Worm (Caenorhabditis elegans): ENCODE measurements around the gene cul-4.

The cul-4 gene

ce11 chrII:7301670-7302151 is at the start of gene cul-4:
Gene cul-4 (plus strand): TSS chrII:7302101.
- TF ChIP-seq zag-1 (tag; optimal IDR thresholded peaks at IDR 0.05) (no peak), unc-39 (tag; optimal IDR thresholded peaks at IDR 0.05) (no peak), blmp-1 (tag; optimal IDR thresholded peaks at IDR 0.05; ENCODE audit: insufficient read depth) (peak; percentile 27), C34F6.9 (tag; optimal IDR thresholded peaks at IDR 0.05) (peak; percentile 81), nhr-23 (tag; optimal IDR thresholded peaks at IDR 0.05) (no peak), ceh-82 (tag; optimal IDR thresholded peaks at IDR 0.05) (no peak), dmd-4 (tag; optimal IDR thresholded peaks at IDR 0.05) (no peak), lin-39 (tag; optimal IDR thresholded peaks at IDR 0.05) (no peak), nhr-77 (tag; optimal IDR thresholded peaks at IDR 0.05) (no peak), unc-62 (GFP tag; optimal IDR thresholded peaks at IDR 0.05) (no peak), sem-4 (tag; optimal IDR thresholded peaks at IDR 0.05) (no peak), ZK546.5 (tag; optimal IDR thresholded peaks at IDR 0.05) (no peak), snpc-4 (tag; optimal IDR thresholded peaks at IDR 0.05) (no peak), crh-2 (tag; optimal IDR thresholded peaks at IDR 0.05) (no peak), gmeb-1 (tag; optimal IDR thresholded peaks at IDR 0.05) (peak; percentile 79), ztf-4 (tag; optimal IDR thresholded peaks at IDR 0.05) (no peak), nhr-129 (tag; optimal IDR thresholded peaks at IDR 0.05) (peak; percentile 31), sma-3 (GFP tag; optimal IDR thresholded peaks at IDR 0.05) (peak; percentile 71), fos-1 (tag; optimal IDR thresholded peaks at IDR 0.05) (no peak), nhr-237 (tag; optimal IDR thresholded peaks at IDR 0.05) (no peak), ama-1 (optimal IDR thresholded peaks at IDR 0.05) (no peak), egl-27 (tag; optimal IDR thresholded peaks at IDR 0.05) (no peak), mdl-1 (tag; optimal IDR thresholded peaks at IDR 0.05) (no peak), Y55F3AM.14 (GFP tag; optimal IDR thresholded peaks at IDR 0.05) (no peak), peb-1 (tag; optimal IDR thresholded peaks at IDR 0.05) (no peak), F13H6.1 (tag; optimal IDR thresholded peaks at IDR 0.05) (no peak), R02D3.7 (tag; optimal IDR thresholded peaks at IDR 0.05) (peak; percentile 26), mbf-1 (tag; optimal IDR thresholded peaks at IDR 0.05) (no peak), aly-2 (tag; optimal IDR thresholded peaks at IDR 0.05) (no peak), lin-11 (tag; optimal IDR thresholded peaks at IDR 0.05) (no peak), lin-13 (GFP tag; optimal IDR thresholded peaks at IDR 0.05) (no peak), nhr-25 (tag; optimal IDR thresholded peaks at IDR 0.05) (no peak), ztf-1 (GFP tag; conservative IDR thresholded peaks at IDR 0.05) (no peak), elt-3 (tag; optimal IDR thresholded peaks at IDR 0.05) (no peak), nhr-12 (tag; optimal IDR thresholded peaks at IDR 0.05) (no peak), alr-1 (tag; optimal IDR thresholded peaks at IDR 0.05) (no peak), unc-55 (GFP tag; optimal IDR thresholded peaks at IDR 0.05) (no peak), ztf-11 (tag; optimal IDR thresholded peaks at IDR 0.05) (no peak), skn-1 (tag; optimal IDR thresholded peaks at IDR 0.05) (no peak), lsy-2 (tag; optimal IDR thresholded peaks at IDR 0.05) (peak in 1 of 2 experiments; percentile 74), nhr-6 (tag; optimal IDR thresholded peaks at IDR 0.05) (no peak), mab-5 (tag; optimal IDR thresholded peaks at IDR 0.05) (peak; percentile 30), nhr-21 (tag; optimal IDR thresholded peaks at IDR 0.05) (peak; percentile 41), nhr-10 (tag; optimal IDR thresholded peaks at IDR 0.05) (no peak), sma-9 (GFP tag; optimal IDR thresholded peaks at IDR 0.05) (peak; percentile 91), sma-9 (tag; optimal IDR thresholded peaks at IDR 0.05) (no peak), ceh-16 (tag; optimal IDR thresholded peaks at IDR 0.05) (no peak), nhr-11 (tag; optimal IDR thresholded peaks at IDR 0.05) (no peak), elt-1 (tag; optimal IDR thresholded peaks at IDR 0.05) (no peak)
